Fruit fly (Drosophila melanogaster): ENCODE results near the gene CG11458.

Gene CG11458

DNA sequence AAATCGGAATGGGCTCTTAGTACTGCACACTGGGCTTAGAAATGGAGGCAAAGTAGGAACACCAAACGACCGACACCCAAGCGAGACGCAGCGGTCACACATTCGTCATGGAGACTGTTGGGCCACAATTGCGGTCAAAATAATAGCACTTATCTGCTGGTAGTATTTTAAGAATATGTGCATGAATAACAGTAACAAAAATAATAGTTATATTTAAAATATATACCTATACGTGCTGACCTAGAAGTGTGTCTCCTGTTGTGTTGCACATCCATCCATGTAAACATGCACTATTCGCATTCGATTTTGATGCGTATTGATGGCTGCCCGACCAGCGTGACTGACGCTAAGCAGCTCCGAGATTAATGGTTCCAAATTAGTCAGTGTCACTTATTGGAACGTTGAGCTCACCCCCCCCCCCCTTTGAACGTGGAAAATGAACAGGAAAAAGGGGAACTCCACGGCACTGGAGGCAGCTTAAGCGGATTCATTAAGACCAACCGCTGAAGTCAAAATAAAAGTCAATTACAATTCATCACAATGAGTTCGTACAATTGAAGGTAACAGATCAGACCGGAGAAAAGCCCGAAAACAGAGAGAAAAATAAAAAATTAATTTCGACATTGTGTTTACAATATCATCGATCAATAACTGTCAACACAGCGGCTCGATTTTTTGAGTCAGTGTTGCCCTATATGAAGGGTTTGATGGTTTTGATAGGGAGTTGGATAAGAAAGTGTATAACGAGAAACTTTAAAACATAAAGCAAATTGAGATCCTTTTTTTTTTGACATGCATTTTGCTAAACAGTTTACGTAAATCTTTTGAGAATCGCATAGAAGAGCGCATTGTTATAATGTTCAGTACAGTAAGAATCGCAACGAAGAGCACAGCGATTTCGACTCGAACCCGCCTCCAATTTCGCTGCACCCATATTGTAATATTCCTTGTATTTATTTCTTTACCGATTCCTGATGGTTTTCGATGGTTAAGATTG lies 47.3 kb downstream of the CG11458 start:
- TF ChIP-seq noc (tag; optimal IDR thresholded peaks at IDR 0.05) = no peak

DNA sequence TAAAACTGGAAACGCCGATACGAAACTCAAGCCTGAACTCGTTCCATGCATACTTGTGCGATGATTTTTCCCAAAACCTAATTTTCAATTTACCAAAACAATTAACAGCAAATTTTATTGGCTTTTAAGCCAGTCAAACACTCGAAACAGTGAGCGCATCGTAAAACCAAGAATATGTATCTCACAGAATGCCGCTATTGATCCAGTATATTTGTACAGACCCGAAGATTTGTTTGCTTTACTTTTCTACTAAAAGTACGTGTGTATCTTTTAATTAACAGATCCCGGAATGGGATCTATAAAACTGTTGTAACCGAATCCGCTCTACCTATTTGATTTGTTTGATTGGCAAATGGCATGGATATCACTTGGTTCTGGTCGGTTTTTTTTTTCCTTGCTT lies 48.5 kb downstream of the CG11458 start:
- no peak for TF ChIP-seq noc (tag; optimal IDR thresholded peaks at IDR 0.05)

All from whole organism, larva.